Fruit fly (Drosophila melanogaster) whole organism, wandering third instar larva: ENCODE results near the gene Usp10.

Experiments
- Abd-B ChIP-seq: fragments of >200 bp; optimal IDR thresholded peaks from 2 replicates; lab custom pipeline; 2017; ENCODE audit warnings: missing biosample characterization, missing genetic modification characterization
- CG32264 ChIP-seq: fragments of 200-800 bp; sonication (Bioruptor generic); optimal IDR thresholded peaks from 2 replicates; lab custom pipeline; 2016; ENCODE audit warnings: missing biosample characterization, missing genetic modification characterization
- CG9705 ChIP-seq: fragments of 200-800 bp; sonication (Bioruptor generic); optimal IDR thresholded peaks from 2 replicates; lab custom pipeline; 2018; ENCODE audit warnings: missing biosample characterization, mild to moderate bottlenecking, missing genetic modification characterization
- CrebA ChIP-seq: fragments of 200-800 bp; sonication (Bioruptor generic); optimal IDR thresholded peaks from 2 replicates; lab custom pipeline; 2016; ENCODE audit warnings: missing biosample characterization, mild to moderate bottlenecking, missing genetic modification characterization, borderline replicate concordance
- Dfd ChIP-seq: fragments of >200 bp; optimal IDR thresholded peaks from 2 replicates; lab custom pipeline; 2017; ENCODE audit warnings: missing biosample characterization, missing genetic modification characterization
- Dif ChIP-seq: fragments of 200-275, 200-300 bp; sonication (Bioruptor generic); optimal IDR thresholded peaks from 2 replicates; lab custom pipeline; 2018; ENCODE audit warnings: missing biosample characterization, missing genetic modification characterization; ENCODE audit not compliant: partially characterized antibody
- HLH106 ChIP-seq: fragments of 200-800 bp; optimal IDR thresholded peaks from 3 replicates; lab custom pipeline; 2019; ENCODE audit warnings: missing biosample characterization, mild to moderate bottlenecking, missing genetic modification characterization, moderate library complexity
- Hnf4 ChIP-seq: fragments of 200-800 bp; sonication (Bioruptor generic); optimal IDR thresholded peaks from 2 replicates; lab custom pipeline; 2016; ENCODE audit warnings: missing biosample characterization, mild to moderate bottlenecking, missing genetic modification characterization
- Hr83 ChIP-seq: fragments of 200-300 bp; sonication (Bioruptor generic); optimal IDR thresholded peaks from 2 replicates; lab custom pipeline; 2016; ENCODE audit warnings: missing biosample characterization, mild to moderate bottlenecking, missing genetic modification characterization, moderate library complexity; ENCODE audit not compliant: poor library complexity, severe bottlenecking
- Jra ChIP-seq: sonication (Bioruptor generic); optimal IDR thresholded peaks from 2 replicates; lab custom pipeline; 2016; ENCODE audit warnings: missing biosample characterization, missing genetic modification characterization
- Mio ChIP-seq: sonication (Bioruptor generic); optimal IDR thresholded peaks from 2 replicates; lab custom pipeline; 2016; ENCODE audit warnings: missing biosample characterization, missing genetic modification characterization
- N ChIP-seq: fragments of >200 bp; optimal IDR thresholded peaks from 2 replicates; lab custom pipeline; 2018; ENCODE audit warnings: missing biosample characterization, missing external identifiers, missing genetic modification characterization
- Rel ChIP-seq, 2 experiments: fragments of 200-800 bp; sonication (Bioruptor generic) in 1 of 2; optimal IDR thresholded peaks; 2 replicates in 1 of 2; 3 replicates in 1 of 2; lab custom pipeline; 2016 to 2019; ENCODE audit warnings: mild to moderate bottlenecking in 2 of 2, missing biosample characterization in 2 of 2, missing genetic modification characterization in 2 of 2, moderate library complexity in 1 of 2
- Sp1 ChIP-seq: fragments of 200-800 bp; sonication (Bioruptor generic); optimal IDR thresholded peaks from 3 replicates; lab custom pipeline; 2019; ENCODE audit warnings: missing biosample characterization, mild to moderate bottlenecking, missing genetic modification characterization, moderate library complexity
- Vsx2 ChIP-seq: fragments of 200-300, 225-300 bp; sonication (Bioruptor generic); optimal IDR thresholded peaks from 2 replicates; lab custom pipeline; 2018; ENCODE audit warnings: missing biosample characterization, missing genetic modification characterization; ENCODE audit not compliant: partially characterized antibody
- br ChIP-seq: fragments of 200-800 bp; sonication (Bioruptor generic); optimal IDR thresholded peaks from 2 replicates; lab custom pipeline; 2016; ENCODE audit warnings: missing biosample characterization, missing genetic modification characterization
- dl ChIP-seq, 2 experiments: fragments of 175-275, 200-275 bp in 1 of 2; fragments of 200-275 bp in 1 of 2; sonication (Bioruptor generic); optimal IDR thresholded peaks; lab custom pipeline; 2018; ENCODE audit warnings: mild to moderate bottlenecking in 2 of 2, missing biosample characterization in 2 of 2, missing genetic modification characterization in 2 of 2, moderate library complexity in 2 of 2; ENCODE audit not compliant: partially characterized antibody in 2 of 2, insufficient read depth in 1 of 2
- dsf ChIP-seq: sonication (Bioruptor generic); optimal IDR thresholded peaks from 2 replicates; lab custom pipeline; 2016; ENCODE audit warnings: missing biosample characterization, missing genetic modification characterization, borderline replicate concordance
- ey ChIP-seq: fragments of 200-800 bp; sonication (Bioruptor generic); optimal IDR thresholded peaks from 2 replicates; lab custom pipeline; 2016; ENCODE audit warnings: missing biosample characterization, missing genetic modification characterization
- h ChIP-seq: fragments of 200-800 bp; sonication (Bioruptor generic); optimal IDR thresholded peaks from 3 replicates; lab custom pipeline; 2016; ENCODE audit warnings: missing biosample characterization, mild to moderate bottlenecking, missing genetic modification characterization
- pan ChIP-seq: fragments of >200 bp; optimal IDR thresholded peaks from 2 replicates; lab custom pipeline; 2017
- psq ChIP-seq: fragments of 200-800 bp; sonication (Bioruptor generic); optimal IDR thresholded peaks from 3 replicates; lab custom pipeline; 2017; ENCODE audit warnings: missing biosample characterization, mild to moderate bottlenecking, missing genetic modification characterization, moderate library complexity
- rgr ChIP-seq: fragments of 200-800 bp; sonication (Bioruptor generic); optimal IDR thresholded peaks from 3 replicates; lab custom pipeline; 2016; ENCODE audit warnings: missing biosample characterization, mild to moderate bottlenecking, missing genetic modification characterization
- sage ChIP-seq: fragments of 200-800 bp; sonication (Bioruptor generic); optimal IDR thresholded peaks from 2 replicates; lab custom pipeline; 2016; ENCODE audit warnings: missing biosample characterization, mild to moderate bottlenecking, missing genetic modification characterization
- tai ChIP-seq: sonication (Bioruptor generic); optimal IDR thresholded peaks from 2 replicates; lab custom pipeline; 2016; ENCODE audit warnings: missing biosample characterization, missing genetic modification characterization
- usp ChIP-seq: fragments of >200 bp; optimal IDR thresholded peaks from 2 replicates; lab custom pipeline; 2017; ENCODE audit warnings: missing biosample characterization, missing genetic modification characterization

Gene Usp10

DNA sequence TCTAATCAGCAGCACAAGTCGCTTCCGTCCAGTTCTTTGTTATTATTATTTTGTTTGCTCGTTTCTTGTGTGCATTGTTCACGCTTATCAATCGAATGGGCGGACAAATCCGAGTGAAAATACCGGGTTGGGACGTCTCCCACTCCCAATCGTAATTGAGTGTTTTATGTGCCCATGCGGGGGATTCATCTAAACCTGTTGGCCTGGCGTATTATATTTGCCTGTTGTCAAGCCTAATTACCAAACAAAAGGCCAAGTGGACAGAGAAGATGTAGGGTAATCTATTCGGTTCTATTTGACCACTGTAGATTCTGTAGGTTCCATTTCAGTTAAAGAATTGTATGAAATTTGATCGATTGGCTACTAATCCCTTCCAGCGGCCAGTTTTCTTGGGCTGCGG lies 4.4 kb downstream of the Usp10 start:
- TF ChIP-seq Jra (no peak), pan (lab: Kevin White, UChicago) (no peak), HLH106 (no peak), Hr83 (peak; percentile 1)
- TF ChIP-seq, all 38 proteins: peak for 1

DNA sequence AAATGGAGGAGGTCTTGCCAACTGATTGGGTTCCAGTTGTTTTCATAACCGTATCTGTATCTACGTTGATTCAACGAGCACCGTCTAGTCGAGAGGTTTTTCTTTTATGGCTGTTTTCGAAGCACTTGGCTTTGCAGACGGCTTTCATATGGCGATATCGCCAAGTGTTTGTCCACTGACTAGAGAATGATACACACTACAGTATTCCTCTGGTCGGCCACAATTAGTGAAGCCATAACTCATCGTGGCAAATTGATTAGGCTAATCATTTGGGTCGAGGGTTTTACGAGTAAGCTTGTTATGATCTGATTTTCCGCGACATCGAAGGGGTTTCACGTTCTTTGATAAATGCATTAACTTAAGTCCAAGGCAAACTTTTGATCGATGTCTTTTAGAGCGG lies 5.0 kb downstream of the Usp10 start:
- TF ChIP-seq Rel (GFP tag; optimal IDR thresholded peaks at IDR 0.05; lab: Kevin White, UChicago) (no peak), Rel (tag; optimal IDR thresholded peaks at IDR 0.05; lab: Kevin White, UChicago) (peak; percentile 17), usp (GFP tag; lab: Kevin White, UChicago) (no peak)
- TF ChIP-seq, all 38 proteins: peak for 1

DNA sequence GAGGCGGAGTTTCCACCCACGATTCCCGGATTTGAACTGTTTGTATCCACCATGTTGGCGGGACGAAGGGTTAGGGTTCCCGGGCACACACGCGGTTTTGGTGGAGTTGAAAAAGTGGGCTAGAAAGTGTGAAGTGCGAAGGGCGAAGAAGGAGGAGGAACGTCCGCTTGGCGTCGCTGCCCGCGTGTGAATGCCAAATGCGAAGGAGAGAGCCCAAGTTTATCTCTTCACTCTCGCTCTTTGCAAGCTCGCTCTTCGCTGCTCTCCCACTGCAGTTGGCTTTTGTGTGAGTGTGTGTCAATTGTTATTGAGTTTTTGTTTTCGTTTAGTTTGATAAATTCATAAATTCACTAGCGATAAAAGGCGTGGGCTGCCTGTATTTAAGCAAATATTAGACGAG lies 9.2 kb downstream of the Usp10 start:
- TF ChIP-seq Dif (GFP tag; lab: Kevin White, UChicago), result peak; percentile 96
- TF ChIP-seq dsf (GFP tag; lab: Kevin White, UChicago), result no peak
- no peak for TF ChIP-seq sage (GFP tag; lab: Kevin White, UChicago)
- TF ChIP-seq dl (GFP tag; optimal IDR thresholded peaks at IDR 0.05; lab: Kevin White, UChicago; ENCODE audit: insufficient read depth in 1 of 2, partially characterized antibody in 2 of 2), result peak; percentile 78 to 91
- no peak for TF ChIP-seq Mio (GFP tag; lab: Kevin White, UChicago)
- TF ChIP-seq ey (GFP tag; lab: Kevin White, UChicago), result no peak
- no peak for TF ChIP-seq psq (GFP tag; lab: Kevin White, UChicago)

DNA sequence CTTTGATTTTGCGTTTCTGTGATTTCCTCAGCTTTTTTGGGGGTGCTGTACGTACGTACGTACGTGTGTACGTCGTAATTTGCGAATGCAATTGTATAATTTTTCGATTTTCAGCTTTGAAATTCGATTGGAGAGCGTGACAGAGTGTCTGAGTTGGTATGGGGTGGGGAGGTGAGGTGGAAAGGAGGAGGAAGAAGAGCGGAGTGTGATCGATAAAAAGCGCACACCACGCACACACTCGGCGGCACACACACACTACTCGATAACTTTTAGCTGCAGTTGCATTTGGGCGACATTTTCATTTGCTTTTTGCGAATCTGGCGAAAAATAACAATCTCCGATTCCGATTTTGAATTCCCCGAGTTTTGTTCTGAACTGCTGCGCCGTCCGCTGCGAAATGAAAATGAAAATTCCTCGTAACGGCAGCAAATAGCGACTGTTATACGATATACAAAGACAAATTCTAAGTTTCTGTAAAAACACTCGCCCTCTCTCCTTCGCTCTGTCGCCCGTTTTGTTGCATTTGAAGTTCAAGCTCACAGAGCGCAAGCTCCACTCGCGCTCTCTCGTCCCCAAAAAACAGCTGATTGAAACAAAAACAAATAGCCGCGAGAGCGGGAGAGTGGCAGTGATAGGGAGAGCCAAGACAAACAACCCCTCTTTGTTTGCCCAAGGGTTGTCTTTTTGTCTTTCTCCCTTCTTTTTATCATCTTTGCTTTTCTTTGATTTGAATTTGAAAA lies 10.0 kb downstream of the Usp10 start, which contains the start of gene CG13907:
CG13907 (minus strand) TSS at position 518 of the 740 bp plus-strand sequence.
- TF ChIP-seq h (GFP tag; lab: Kevin White, UChicago) (no peak), br (GFP tag; lab: Kevin White, UChicago) (no peak), tai (GFP tag; lab: Kevin White, UChicago) (no peak), Rel (GFP tag; optimal IDR thresholded peaks at IDR 0.05; lab: Kevin White, UChicago) (no peak), Rel (tag; optimal IDR thresholded peaks at IDR 0.05; lab: Kevin White, UChicago) (no peak), dl (GFP tag; optimal IDR thresholded peaks at IDR 0.05; lab: Kevin White, UChicago; ENCODE audit: insufficient read depth in 1 of 2, partially characterized antibody in 2 of 2) (peak; percentile 77 to 82), CrebA (GFP tag; lab: Kevin White, UChicago) (no peak), N (GFP tag; lab: Kevin White, UChicago) (no peak), Sp1 (GFP tag; lab: Kevin White, UChicago) (no peak), HLH106 (no peak), Dfd (no peak), Hnf4 (peak; percentile 30), ey (GFP tag; lab: Kevin White, UChicago) (no peak), Dif (GFP tag; lab: Kevin White, UChicago) (peak; percentile 83), CG32264 (GFP tag; lab: Kevin White, UChicago) (no peak), rgr (GFP tag; lab: Kevin White, UChicago) (peak; percentile 31)

DNA sequence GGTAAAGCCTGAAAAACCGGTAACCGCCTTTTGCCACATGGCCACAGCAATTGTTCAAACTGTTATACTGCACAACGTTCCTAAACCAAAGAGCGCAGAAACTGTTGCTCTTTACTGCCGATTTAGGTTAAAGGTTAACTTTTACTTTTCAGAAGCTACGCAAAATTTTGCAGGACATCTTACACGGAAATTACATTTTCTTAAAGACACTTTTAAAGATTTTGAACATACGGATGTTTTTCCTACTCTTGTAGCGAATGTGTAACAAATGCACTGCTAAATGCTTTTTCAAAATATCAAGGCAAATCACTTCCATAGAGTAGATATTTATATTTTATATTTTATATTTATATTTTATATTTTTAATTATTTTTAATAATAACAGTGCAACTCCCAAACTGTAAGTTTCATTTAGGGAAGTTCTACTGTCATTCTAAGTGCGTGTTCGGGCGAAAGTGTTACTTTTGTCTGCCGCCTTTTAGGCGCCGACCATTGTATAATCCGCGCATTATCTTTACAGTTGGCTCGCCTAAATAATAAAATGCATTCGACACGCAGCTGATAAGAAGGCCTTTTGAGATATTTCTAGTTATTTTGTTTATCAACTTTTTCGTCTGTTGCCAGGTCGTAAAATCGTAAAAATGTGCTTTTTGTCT lies 10.7 kb downstream of the Usp10 start:
- no peak for TF ChIP-seq Vsx2 (GFP tag; lab: Kevin White, UChicago)
- TF ChIP-seq CG9705 (GFP tag; lab: Kevin White, UChicago), result no peak
- TF ChIP-seq Mio (GFP tag; lab: Kevin White, UChicago), result no peak

DNA sequence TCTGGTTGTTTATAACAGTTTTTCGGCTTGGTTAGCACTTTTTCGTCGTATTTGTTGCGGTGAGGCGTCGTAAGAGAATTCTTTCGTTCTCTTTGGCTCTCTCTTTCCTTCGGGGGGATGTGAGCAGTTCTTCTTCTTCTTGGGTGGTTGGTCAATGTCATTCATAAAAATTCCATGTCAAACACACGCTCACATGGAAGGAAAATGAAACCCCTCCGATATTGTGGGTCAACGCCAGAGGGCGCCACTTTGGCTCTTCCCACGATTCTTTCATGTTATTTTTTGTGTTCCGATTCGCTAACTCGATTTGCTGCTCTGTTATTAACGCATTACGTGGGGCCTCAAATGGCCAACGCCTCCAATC lies 11.2 kb downstream of the Usp10 start:
- TF ChIP-seq Abd-B (GFP tag; lab: Kevin White, UChicago), result no peak
